Worm (Caenorhabditis elegans): Measurements from ENCODE around the gene Y94H6A.12.

Y94H6A.12 gene

ce11 chrIV:2740035-2740434 is 27.2 kb upstream of the Y94H6A.12 start (continued):
- TF ChIP-seq mcd-1 (GFP tag; IDR thresholded peaks at IDR 0.05), result peak; percentile 65
- TF ChIP-seq aptf-2 (GFP tag; conservative IDR thresholded peaks at IDR 0.05), result 0 out of 2 replicates have a peak, but pooled peaks have one; percentile 31
- TF ChIP-seq hmg-1.2 (GFP tag; IDR thresholded peaks at IDR 0.05), result peak; percentile 79
- peak; percentile 59 for TF ChIP-seq ceh-100 (GFP tag; IDR thresholded peaks at IDR 0.05)
- TF ChIP-seq ceh-58 (GFP tag; IDR thresholded peaks at IDR 0.05), result 0 out of 2 replicates have a peak, but pooled peaks have one; percentile 53
- TF ChIP-seq bed-1 (GFP tag; IDR thresholded peaks at IDR 0.05), result 0 out of 2 replicates have a peak, but pooled peaks have one; percentile 63
- peak; percentile 71 for TF ChIP-seq pbrm-1 (GFP tag; IDR thresholded peaks at IDR 0.05)
- 0 out of 2 replicates have a peak, but pooled peaks have one; percentile 75 for TF ChIP-seq nhr-120 (GFP tag; IDR thresholded peaks at IDR 0.05)
- peak; percentile 28; the same call in 1 of the 2 replicates for TF ChIP-seq Y53F4B.3 (GFP tag; IDR thresholded peaks at IDR 0.05)
- TF ChIP-seq egl-44 (GFP tag; IDR thresholded peaks at IDR 0.05), result peak; percentile 92
- TF ChIP-seq lin-26 (GFP tag; IDR thresholded peaks at IDR 0.05), result peak; percentile 97
- TF ChIP-seq hmg-20 (GFP tag; IDR thresholded peaks at IDR 0.05), result 0 out of 2 replicates have a peak, but pooled peaks have one; percentile 21

ce11 chrIV:2738466-2738865 is 25.6 kb upstream of the Y94H6A.12 start:
- TF ChIP-seq tbp1 (GFP tag; optimal IDR thresholded peaks at IDR 0.05) (peak; percentile 79), pha-4 (tag; optimal IDR thresholded peaks at IDR 0.05) (no peak), lin-26 (GFP tag; IDR thresholded peaks at IDR 0.05) (0 out of 2 replicates have a peak, but pooled peaks have one; percentile 24), rpc-1 (optimal IDR thresholded peaks at IDR 0.05) (peak; percentile 18), rpc-1 (tag; optimal IDR thresholded peaks at IDR 0.05) (peak; percentile 54), D2030.7 (GFP tag; IDR thresholded peaks at IDR 0.05) (0 out of 2 replicates have a peak, but pooled peaks have one; percentile 37), B0261.1 (tag; optimal IDR thresholded peaks at IDR 0.05) (peak; percentile 43), snpc-4 (GFP tag; optimal IDR thresholded peaks at IDR 0.05) (no peak), snpc-4 (tag; optimal IDR thresholded peaks at IDR 0.05) (no peak)

ce11 chrIV:2736575-2736974 is 23.7 kb upstream of the Y94H6A.12 start:
- no peak for TF ChIP-seq fkh-3 (tag; optimal IDR thresholded peaks at IDR 0.05)
- no peak for TF ChIP-seq ztf-25 (GFP tag; IDR thresholded peaks at IDR 0.05)
- TF ChIP-seq lsl-1 (GFP tag; optimal IDR thresholded peaks at IDR 0.05), result no peak
- TF ChIP-seq him-1 (tag; optimal IDR thresholded peaks at IDR 0.05), result no peak
- TF ChIP-seq pha-4 (tag; optimal IDR thresholded peaks at IDR 0.05), result no peak
- no peak for TF ChIP-seq Y79H2A.3 (GFP tag; conservative IDR thresholded peaks at IDR 0.05)
- no peak for TF ChIP-seq dpl-1 (GFP tag; optimal IDR thresholded peaks at IDR 0.05)
- no peak for TF ChIP-seq F49E8.2 (tag; optimal IDR thresholded peaks at IDR 0.05; ENCODE audit: insufficient read depth)
- TF ChIP-seq madf-10 (tag; optimal IDR thresholded peaks at IDR 0.05), result no peak
- no peak for TF ChIP-seq efl-1 (GFP tag; optimal IDR thresholded peaks at IDR 0.05)
- no peak for TF ChIP-seq zim-3 (tag; optimal IDR thresholded peaks at IDR 0.05)
- no peak for TF ChIP-seq xnd-1 (tag; optimal IDR thresholded peaks at IDR 0.05)
- no peak for TF ChIP-seq K11D2.4 (GFP tag; IDR thresholded peaks at IDR 0.05)
- TF ChIP-seq F57A8.1 (GFP tag; optimal IDR thresholded peaks at IDR 0.05), result no peak
- no peak for TF ChIP-seq F10E7.11 (tag; optimal IDR thresholded peaks at IDR 0.05)

ce11 chrIV:2734675-2735074 is 21.8 kb upstream of the Y94H6A.12 start:
- TF ChIP-seq sea-2 (GFP tag; IDR thresholded peaks at IDR 0.05), result no peak
- no peak for TF ChIP-seq hlh-26 (GFP tag; conservative IDR thresholded peaks at IDR 0.05)
- TF ChIP-seq lin-35 (GFP tag; optimal IDR thresholded peaks at IDR 0.05), result no peak
- TF ChIP-seq lsl-1 (GFP tag; optimal IDR thresholded peaks at IDR 0.05), result no peak
- no peak for TF ChIP-seq tbp1 (GFP tag; optimal IDR thresholded peaks at IDR 0.05)
- no peak for TF ChIP-seq ztf-25 (GFP tag; IDR thresholded peaks at IDR 0.05)
- no peak for TF ChIP-seq bed-1 (GFP tag; IDR thresholded peaks at IDR 0.05)
- TF ChIP-seq C17E4.6 (GFP tag; IDR thresholded peaks at IDR 0.05), result no peak
